Worm (Caenorhabditis elegans): ENCODE measurements around the gene ZK622.1.

ce11 chrII:5333729-5334255, 40.2 kb downstream of the ZK622.1 start:
- no peak for TF ChIP-seq egl-27 (tag; optimal IDR thresholded peaks at IDR 0.05)
- no peak for TF ChIP-seq mab-5 (tag; optimal IDR thresholded peaks at IDR 0.05)
- TF ChIP-seq nhr-25 (tag; optimal IDR thresholded peaks at IDR 0.05) = no peak
- no peak for TF ChIP-seq ama-1 (optimal IDR thresholded peaks at IDR 0.05)
